Worm (Caenorhabditis elegans): Measurements from ENCODE around the gene C35A11.4.

DNA sequence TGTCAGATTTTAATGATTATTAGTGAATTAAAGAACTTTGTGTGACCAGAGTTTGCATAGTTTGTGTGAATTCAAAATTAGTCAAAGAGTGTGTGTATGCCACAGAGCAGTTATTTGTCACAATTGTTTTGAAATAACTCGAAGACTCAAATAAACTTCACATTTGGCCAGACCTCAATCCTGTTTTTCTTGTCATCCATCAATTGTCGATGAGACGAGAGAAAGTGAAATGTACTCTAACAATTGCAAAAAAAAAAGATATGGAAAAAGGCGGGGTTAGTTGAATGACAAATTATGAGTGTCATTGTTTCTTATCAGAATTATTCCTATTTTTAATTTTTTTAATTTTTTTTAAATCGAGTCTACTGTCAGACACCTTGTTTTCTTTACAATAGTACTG is 28.1 kb downstream of the C35A11.4 start, which contains the start of gene T09D3.8:
- TF ChIP-seq nhr-11 (tag; optimal IDR thresholded peaks at IDR 0.05) (no peak), egl-27 (tag; optimal IDR thresholded peaks at IDR 0.05) (no peak), unc-39 (tag; optimal IDR thresholded peaks at IDR 0.05) (no peak), fkh-10 (GFP tag; optimal IDR thresholded peaks at IDR 0.05) (no peak), lin-39 (tag; optimal IDR thresholded peaks at IDR 0.05) (no peak), nhr-12 (tag; optimal IDR thresholded peaks at IDR 0.05) (no peak), nhr-76 (tag; optimal IDR thresholded peaks at IDR 0.05) (no peak)

Measured in whole organism, L3 larva.